Fruit fly (Drosophila melanogaster): ENCODE results near the gene CG3061.

dm6 chr3R:13995426-13995825 lies 36.7 kb upstream of the CG3061 start:
- TF ChIP-seq danr (GFP tag; IDR thresholded peaks at IDR 0.05) (no peak), Dll (GFP tag; IDR thresholded peaks at IDR 0.05; ENCODE audit: partially characterized antibody) (no peak), CG33557 (GFP tag; optimal IDR thresholded peaks at IDR 0.05) (no peak), CG10366 (GFP tag; IDR thresholded peaks at IDR 0.05) (no peak), CG14710 (tag; optimal IDR thresholded peaks at IDR 0.05) (no peak), Dad (GFP tag; optimal IDR thresholded peaks at IDR 0.05) (no peak), CG11398 (GFP tag; optimal IDR thresholded peaks at IDR 0.05) (no peak), CG4328 (GFP tag; optimal IDR thresholded peaks at IDR 0.05) (no peak), CG31224 (GFP tag; IDR thresholded peaks at IDR 0.05) (no peak), vnd (GFP tag; IDR thresholded peaks at IDR 0.05; ENCODE audit: partially characterized antibody) (no peak)
